Worm (Caenorhabditis elegans) whole organism, L2 larva: ENCODE data around the gene F43C11.1.
A peak's percentile ranks its signal among the peaks of the same experiment; 100 is the strongest.

Experiments used
- alr-1 ChIP-seq: fragments of 150-350 bp; optimal IDR thresholded peaks from 2 replicates; lab custom pipeline; 2014; ENCODE audit warnings: missing biosample characterization, missing genetic modification characterization
- ama-1 ChIP-seq: fragments of 150-350 bp; optimal IDR thresholded peaks from 2 replicates; lab custom pipeline; 2018; ENCODE audit warnings: inconsistent platforms
- ceh-16 ChIP-seq: fragments of 150-350 bp; optimal IDR thresholded peaks from 2 replicates; lab custom pipeline; 2014; ENCODE audit warnings: missing biosample characterization, missing genetic modification characterization
- fos-1 ChIP-seq: fragments of 150-350 bp; optimal IDR thresholded peaks from 2 replicates; lab custom pipeline; 2014; ENCODE audit warnings: missing biosample characterization, missing genetic modification characterization
- nhr-129 ChIP-seq: fragments of 150-350 bp; optimal IDR thresholded peaks from 2 replicates; lab custom pipeline; 2014; ENCODE audit warnings: missing biosample characterization, missing genetic modification characterization
- unc-62 ChIP-seq: fragments of 150-350 bp; optimal IDR thresholded peaks from 2 replicates; lab custom pipeline; 2014; ENCODE audit warnings: missing biosample characterization, missing genetic modification reagents, missing genetic modification characterization

ce11 chrII:2322857-2323518 is 33.9 kb upstream of the F43C11.1 start, which contains the start of the genes ZK1240.6 and ZK1240.2:
- TF ChIP-seq fos-1: peak; percentile 76
- no peak for TF ChIP-seq alr-1 (tag; lab: Kevin White, UChicago)
- TF ChIP-seq nhr-129: no peak
- TF ChIP-seq unc-62 (GFP tag; lab: Kevin White, UChicago): no peak
- no peak for TF ChIP-seq ceh-16 (tag; lab: Kevin White, UChicago)
- no peak for TF ChIP-seq ama-1 (lab: Kevin White, UChicago)
